Worm (Caenorhabditis elegans) whole organism, L1 larva: ENCODE data around the gene tomm-70.

Experiments
- C16A3.4 ChIP-seq: fragments of 150-350 bp; optimal IDR thresholded peaks from 2 replicates; lab custom pipeline; 2014; ENCODE audit warnings: missing biosample characterization, missing genetic modification characterization
- C34B4.2 ChIP-seq: sonication (generic microtip); optimal IDR thresholded peaks from 2 replicates; lab custom pipeline; 2017; ENCODE audit warnings: mild to moderate bottlenecking, missing genetic modification characterization, missing compliant biosample characterization
- aly-2 ChIP-seq: fragments of 150-350 bp; optimal IDR thresholded peaks from 2 replicates; lab custom pipeline; 2014; ENCODE audit warnings: missing biosample characterization, missing genetic modification characterization
- ceh-63 ChIP-seq: fragments of 200-800 bp; sonication (Bioruptor generic); optimal IDR thresholded peaks from 2 replicates; lab custom pipeline; 2018; ENCODE audit warnings: mild to moderate bottlenecking, missing genetic modification characterization, missing compliant biosample characterization
- ceh-8 ChIP-seq: fragments of 200-800 bp; sonication (Bioruptor generic); optimal IDR thresholded peaks from 2 replicates; lab custom pipeline; 2018; ENCODE audit warnings: mild to moderate bottlenecking, missing genetic modification characterization, moderate library complexity, missing compliant biosample characterization
- ceh-82 ChIP-seq, 3 experiments: fragments of 150-350 bp in 1 of 3; sonication (generic microtip) in 2 of 3; optimal IDR thresholded peaks; 2 replicates each; lab custom pipeline; 2014 to 2017; ENCODE audit warnings: missing biosample characterization in 3 of 3, missing genetic modification characterization in 3 of 3
- ceh-88 ChIP-seq: fragments of 200-800 bp; sonication (Bioruptor generic); IDR thresholded peaks from 2 replicates; pipeline ENCODE4 v1.3.6; 2022; ENCODE audit warnings: missing genetic modification characterization, missing compliant biosample characterization
- ces-1 ChIP-seq: fragments of 150-350 bp; optimal IDR thresholded peaks from 2 replicates; lab custom pipeline; 2014; ENCODE audit warnings: missing biosample characterization, missing genetic modification reagents, missing genetic modification characterization
- dpl-1 ChIP-seq, 3 experiments: fragments of 150-350 bp in 2 of 3; sonication (generic microtip) in 1 of 3; optimal IDR thresholded peaks; 2 replicates each; lab custom pipeline; 2014 to 2017; ENCODE audit warnings: missing biosample characterization in 3 of 3, missing genetic modification characterization in 3 of 3, missing genetic modification reagents in 3 of 3
- dsc-1 ChIP-seq: sonication (generic microtip); optimal IDR thresholded peaks from 2 replicates; lab custom pipeline; 2016; ENCODE audit warnings: mild to moderate bottlenecking, missing genetic modification characterization, missing compliant biosample characterization
- efl-1 ChIP-seq, 4 experiments: fragments of 150-350 bp; optimal IDR thresholded peaks in 3 of 4; peaks in 1 of 4; 1 replicate in 1 of 4; 2 replicates in 3 of 4; lab custom pipeline; 2014; ENCODE audit warnings: missing biosample characterization in 2 of 4, missing genetic modification characterization in 2 of 4, missing genetic modification reagents in 2 of 4
- ets-5 ChIP-seq: fragments of 200-800 bp; sonication (Bioruptor generic); IDR thresholded peaks from 2 replicates; pipeline ENCODE4 v1.3.6; 2022; ENCODE audit warnings: missing genetic modification characterization, missing compliant biosample characterization
- fkh-4 ChIP-seq: sonication (generic microtip); optimal IDR thresholded peaks from 2 replicates; lab custom pipeline; 2016; ENCODE audit warnings: missing compliant biosample characterization, missing genetic modification characterization, borderline replicate concordance
- grh-1 ChIP-seq: fragments of 200-800 bp; sonication (Bioruptor generic); IDR thresholded peaks from 2 replicates; pipeline ENCODE4 v1.3.6; 2022; ENCODE audit warnings: missing genetic modification reagents, missing genetic modification characterization, missing compliant biosample characterization
- hlh-17 ChIP-seq: fragments of 200-800 bp; sonication (Bioruptor generic); optimal IDR thresholded peaks from 2 replicates; lab custom pipeline; 2018; ENCODE audit warnings: missing genetic modification characterization, mild to moderate bottlenecking, missing compliant biosample characterization, moderate library complexity, borderline replicate concordance
- hlh-4 ChIP-seq: sonication (generic microtip); optimal IDR thresholded peaks from 2 replicates; lab custom pipeline; 2016; ENCODE audit warnings: mild to moderate bottlenecking, missing genetic modification characterization, missing compliant biosample characterization
- irx-1 ChIP-seq: sonication (generic microtip); optimal IDR thresholded peaks from 2 replicates; lab custom pipeline; 2016; ENCODE audit warnings: missing genetic modification characterization, missing compliant biosample characterization
- isw-1 ChIP-seq: fragments of 200-800 bp; sonication (Bioruptor generic); IDR thresholded peaks from 2 replicates; pipeline ENCODE4 v1.3.6; 2022; ENCODE audit warnings: missing genetic modification characterization, missing compliant biosample characterization
- jun-1 ChIP-seq: fragments of 150-350 bp; optimal IDR thresholded peaks from 2 replicates; lab custom pipeline; 2014; ENCODE audit warnings: missing biosample characterization, missing genetic modification reagents, missing genetic modification characterization
- lin-13 ChIP-seq: fragments of 150-350 bp; optimal IDR thresholded peaks from 2 replicates; lab custom pipeline; 2014; ENCODE audit warnings: missing biosample characterization, missing genetic modification reagents, missing genetic modification characterization
- lin-15B ChIP-seq: fragments of 150-350 bp; sonication (generic microtip); optimal IDR thresholded peaks from 3 replicates; lab custom pipeline; 2014; ENCODE audit warnings: missing biosample characterization, missing genetic modification characterization
- lin-39 ChIP-seq: fragments of 150-350 bp; optimal IDR thresholded peaks from 2 replicates; lab custom pipeline; 2014; ENCODE audit warnings: missing biosample characterization, missing genetic modification reagents, missing genetic modification characterization
- lir-3 ChIP-seq: sonication (generic microtip); optimal IDR thresholded peaks from 2 replicates; lab custom pipeline; 2016; ENCODE audit warnings: mild to moderate bottlenecking, missing genetic modification characterization, moderate library complexity, missing compliant biosample characterization; ENCODE audit not compliant: poor library complexity
- lsy-2 ChIP-seq, 2 experiments: fragments of 150-350 bp; optimal IDR thresholded peaks; 2 replicates each; lab custom pipeline; 2014; ENCODE audit warnings: missing biosample characterization in 2 of 2, missing genetic modification characterization in 2 of 2
- mab-9 ChIP-seq: fragments of 200-800 bp; sonication (Bioruptor generic); IDR thresholded peaks from 2 replicates; pipeline ENCODE4 v1.3.6; 2022; ENCODE audit warnings: missing genetic modification reagents, missing genetic modification characterization, missing compliant biosample characterization
- mef-2 ChIP-seq: fragments of 150-350 bp; optimal IDR thresholded peaks from 2 replicates; lab custom pipeline; 2014; ENCODE audit warnings: missing biosample characterization, missing genetic modification characterization
- nhr-20 ChIP-seq: sonication (generic microtip); optimal IDR thresholded peaks from 2 replicates; lab custom pipeline; 2016; ENCODE audit warnings: mild to moderate bottlenecking, missing genetic modification characterization, missing compliant biosample characterization
- nhr-237 ChIP-seq: fragments of 150-350 bp; optimal IDR thresholded peaks from 2 replicates; lab custom pipeline; 2014; ENCODE audit warnings: missing biosample characterization, missing genetic modification characterization
- nhr-28 ChIP-seq: fragments of 150-350 bp; optimal IDR thresholded peaks from 2 replicates; lab custom pipeline; 2014; ENCODE audit warnings: missing biosample characterization, missing genetic modification characterization
- nhr-47 ChIP-seq: sonication (generic microtip); optimal IDR thresholded peaks from 2 replicates; lab custom pipeline; 2016; ENCODE audit warnings: mild to moderate bottlenecking, missing genetic modification characterization, moderate library complexity, missing compliant biosample characterization
- nhr-71 ChIP-seq: sonication (generic microtip); optimal IDR thresholded peaks from 2 replicates; lab custom pipeline; 2016; ENCODE audit warnings: mild to moderate bottlenecking, missing genetic modification characterization, moderate library complexity, missing compliant biosample characterization
- nhr-76 ChIP-seq: sonication (generic microtip); optimal IDR thresholded peaks from 2 replicates; lab custom pipeline; 2017; ENCODE audit warnings: missing biosample characterization, missing genetic modification characterization
- nhr-77 ChIP-seq: fragments of 150-350 bp; optimal IDR thresholded peaks from 2 replicates; lab custom pipeline; 2014; ENCODE audit warnings: missing biosample characterization, missing genetic modification characterization
- nhr-84 ChIP-seq: sonication (generic microtip); optimal IDR thresholded peaks from 2 replicates; lab custom pipeline; 2017; ENCODE audit warnings: missing biosample characterization, missing genetic modification characterization
- nhr-85 ChIP-seq: sonication (generic microtip); peaks from one replicate; lab custom pipeline; 2016; ENCODE audit warnings: missing genetic modification characterization, inconsistent platforms, missing compliant biosample characterization
- pag-3 ChIP-seq: sonication (generic microtip); optimal IDR thresholded peaks from 2 replicates; lab custom pipeline; 2017; ENCODE audit warnings: missing genetic modification characterization, mild to moderate bottlenecking, missing compliant biosample characterization, antibody characterized with exemption, borderline replicate concordance; ENCODE audit not compliant: insufficient read depth
- pqm-1 ChIP-seq: sonication (generic microtip); optimal IDR thresholded peaks from 3 replicates; lab custom pipeline; 2017; ENCODE audit warnings: missing biosample characterization, missing genetic modification characterization
- rnt-1 ChIP-seq: sonication (generic microtip); optimal IDR thresholded peaks from 2 replicates; lab custom pipeline; 2016; ENCODE audit warnings: mild to moderate bottlenecking, missing genetic modification characterization, moderate library complexity, missing compliant biosample characterization
- skn-1 ChIP-seq: fragments of 150-350 bp; optimal IDR thresholded peaks from 2 replicates; lab custom pipeline; 2014; ENCODE audit warnings: missing biosample characterization, missing genetic modification characterization
- snpc-4 ChIP-seq: fragments of 150-350 bp; optimal IDR thresholded peaks from 2 replicates; lab custom pipeline; 2014; ENCODE audit warnings: missing biosample characterization, missing genetic modification characterization
- snu-23 ChIP-seq: sonication (generic microtip); optimal IDR thresholded peaks from 2 replicates; lab custom pipeline; 2016; ENCODE audit warnings: missing genetic modification characterization, missing compliant biosample characterization
- sox-4 ChIP-seq: sonication (generic microtip); optimal IDR thresholded peaks from 2 replicates; lab custom pipeline; 2016; ENCODE audit warnings: missing genetic modification characterization, missing compliant biosample characterization
- sptf-1 ChIP-seq: fragments of 150-350 bp; optimal IDR thresholded peaks from 2 replicates; lab custom pipeline; 2014; ENCODE audit warnings: missing biosample characterization, missing genetic modification characterization
- tlp-1 ChIP-seq: fragments of 150-350 bp; optimal IDR thresholded peaks from 2 replicates; lab custom pipeline; 2014; ENCODE audit warnings: missing biosample characterization, missing genetic modification characterization
- unc-30 ChIP-seq: sonication (generic microtip); optimal IDR thresholded peaks from 2 replicates; lab custom pipeline; 2017; ENCODE audit warnings: missing biosample characterization, missing genetic modification characterization
- unc-62 ChIP-seq: fragments of 150-350 bp; optimal IDR thresholded peaks from 2 replicates; lab custom pipeline; 2014; ENCODE audit warnings: missing biosample characterization, missing genetic modification reagents, missing genetic modification characterization
- unc-86 ChIP-seq: sonication (generic microtip); optimal IDR thresholded peaks from 2 replicates; lab custom pipeline; 2016; ENCODE audit warnings: missing genetic modification characterization, missing compliant biosample characterization
- unc-98 ChIP-seq: fragments of 200-800 bp; sonication (Bioruptor generic); IDR thresholded peaks from 2 replicates; pipeline ENCODE4 v1.3.6; 2022; ENCODE audit warnings: missing genetic modification characterization, missing compliant biosample characterization
- xbp-1 ChIP-seq: sonication (generic microtip); optimal IDR thresholded peaks from 2 replicates; lab custom pipeline; 2016; ENCODE audit warnings: missing genetic modification characterization, missing compliant biosample characterization
- zag-1 ChIP-seq: fragments of 150-350 bp; optimal IDR thresholded peaks from 2 replicates; lab custom pipeline; 2014; ENCODE audit warnings: missing biosample characterization, missing genetic modification characterization
- zip-4 ChIP-seq: fragments of 200-800 bp; sonication (Bioruptor generic); optimal IDR thresholded peaks from 2 replicates; lab custom pipeline; 2018; ENCODE audit warnings: mild to moderate bottlenecking, missing genetic modification characterization, moderate library complexity, missing compliant biosample characterization
- ztf-11 ChIP-seq, 2 experiments: sonication (generic microtip); optimal IDR thresholded peaks; 2 replicates each; lab custom pipeline; 2016 to 2017; ENCODE audit warnings: missing genetic modification characterization in 2 of 2, missing biosample characterization in 1 of 2, missing compliant biosample characterization in 1 of 2
- ztf-4 ChIP-seq: fragments of 150-350 bp; optimal IDR thresholded peaks from 2 replicates; lab custom pipeline; 2014; ENCODE audit warnings: missing biosample characterization, missing genetic modification characterization

tomm-70 gene

DNA sequence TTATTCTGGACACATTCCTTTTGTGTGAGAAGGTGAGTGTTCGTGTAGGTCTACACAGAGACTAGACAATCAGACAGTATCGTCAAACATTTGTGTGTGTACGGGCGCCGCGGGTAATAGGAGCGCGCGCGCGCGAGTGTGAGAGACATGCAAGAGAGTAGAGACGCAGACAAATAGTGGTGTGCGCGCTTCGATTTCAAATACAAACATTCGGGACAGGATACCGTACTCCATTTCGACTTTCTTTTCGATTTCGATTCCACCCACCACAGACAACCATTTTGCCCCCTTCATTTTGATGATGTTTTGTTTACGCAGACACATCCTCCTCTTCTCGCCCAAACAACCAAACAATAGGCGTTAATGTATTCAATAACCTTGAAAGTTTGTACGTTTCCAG is 40.2 kb upstream of the tomm-70 start (continued):
- no peak for TF ChIP-seq unc-98 (GFP tag; lab: Robert Waterston, UW)
- TF ChIP-seq dpl-1 (GFP tag; optimal IDR thresholded peaks at IDR 0.05; lab: Kevin White, UChicago) = peak; percentile 52 to 63 (median 61)
- TF ChIP-seq xbp-1 = peak; percentile 51
- TF ChIP-seq efl-1 (optimal IDR thresholded peaks at IDR 0.05; lab: Kevin White, UChicago) = peak; percentile 51 to 64
- peak in 1 of 2 experiments; percentile 3 for TF ChIP-seq efl-1 (GFP tag; optimal IDR thresholded peaks at IDR 0.05 in 1 of 2; lab: Kevin White, UChicago)
- TF ChIP-seq nhr-85 (tag; lab: Kevin White, UChicago) = peak; percentile 95
- TF ChIP-seq C16A3.4 (tag; lab: Kevin White, UChicago) = peak; percentile 41
- no peak for TF ChIP-seq nhr-76 (tag; lab: Kevin White, UChicago)
- peak; percentile 26 to 76 (median 54) for TF ChIP-seq ceh-82 (tag; optimal IDR thresholded peaks at IDR 0.05; lab: Kevin White, UChicago)
- TF ChIP-seq sox-4 = no peak
- no peak for TF ChIP-seq zag-1 (tag; lab: Kevin White, UChicago)
- peak; percentile 81 for TF ChIP-seq nhr-71
- no peak for TF ChIP-seq lir-3
- TF ChIP-seq fkh-4 (tag; lab: Kevin White, UChicago) = no peak
- peak; percentile 57 for TF ChIP-seq lin-13 (GFP tag; lab: Kevin White, UChicago)
- peak; percentile 29 for TF ChIP-seq ceh-8 (GFP tag; lab: Kevin White, UChicago)
- no peak for TF ChIP-seq pqm-1 (tag; lab: Kevin White, UChicago)
- TF ChIP-seq mef-2 (tag; lab: Kevin White, UChicago) = no peak
- peak; percentile 69 for TF ChIP-seq jun-1 (tag; lab: Kevin White, UChicago)
- no peak for TF ChIP-seq lin-39 (tag; lab: Kevin White, UChicago)
- peak; percentile 51 for TF ChIP-seq nhr-47 (tag; lab: Kevin White, UChicago)
- TF ChIP-seq sptf-1 (tag; lab: Kevin White, UChicago) = no peak
- TF ChIP-seq hlh-17 (GFP tag; lab: Kevin White, UChicago) = no peak
- peak; percentile 17 for TF ChIP-seq snpc-4 (tag; lab: Kevin White, UChicago)
- TF ChIP-seq unc-62 (GFP tag; lab: Kevin White, UChicago) = no peak
- TF ChIP-seq hlh-4 (tag; lab: Kevin White, UChicago) = no peak
- TF ChIP-seq unc-30 = no peak
- TF ChIP-seq nhr-84 (tag; lab: Kevin White, UChicago) = no peak
- TF ChIP-seq ztf-11 (tag; optimal IDR thresholded peaks at IDR 0.05; lab: Kevin White, UChicago) = no peak
- peak; percentile 49 for TF ChIP-seq irx-1 (tag; lab: Kevin White, UChicago)
- peak; percentile 81 for TF ChIP-seq snu-23 (GFP tag; lab: Kevin White, UChicago)
- peak; percentile 31 for TF ChIP-seq ztf-4 (tag; lab: Kevin White, UChicago)
- no peak for TF ChIP-seq mab-9 (GFP tag; lab: Robert Waterston, UW)
- peak; percentile 84 for TF ChIP-seq skn-1 (tag; lab: Kevin White, UChicago)
- TF ChIP-seq nhr-28 (tag; lab: Kevin White, UChicago) = no peak
- no peak for TF ChIP-seq ceh-63
- peak; percentile 63 to 88 for TF ChIP-seq lsy-2 (tag; optimal IDR thresholded peaks at IDR 0.05; lab: Kevin White, UChicago)
- TF ChIP-seq nhr-77 (tag; lab: Kevin White, UChicago) = peak; percentile 81
- TF ChIP-seq ets-5 (GFP tag; lab: Robert Waterston, UW) = no peak
- TF ChIP-seq ceh-88 (GFP tag; lab: Robert Waterston, UW) = peak; percentile 49; the same call in 1 of the 2 replicates
- TF ChIP-seq nhr-20 (tag; lab: Kevin White, UChicago) = peak; percentile 87
- TF ChIP-seq ces-1 (GFP tag; lab: Kevin White, UChicago) = no peak
- TF ChIP-seq rnt-1 = peak; percentile 38
- TF ChIP-seq isw-1 (GFP tag; lab: Robert Waterston, UW) = no peak
- TF ChIP-seq nhr-237 (tag; lab: Kevin White, UChicago) = peak; percentile 68
- TF ChIP-seq grh-1 (GFP tag; lab: Robert Waterston, UW) = peak; percentile 73
- no peak for TF ChIP-seq unc-86 (tag; lab: Kevin White, UChicago)
- TF ChIP-seq pag-3 (tag; lab: Kevin White, UChicago) = no peak
- no peak for TF ChIP-seq C34B4.2 (tag; lab: Kevin White, UChicago)
- no peak for TF ChIP-seq aly-2
- no peak for TF ChIP-seq dsc-1 (tag; lab: Kevin White, UChicago)
- no peak for TF ChIP-seq zip-4
- no peak for TF ChIP-seq lin-15B (tag; lab: Kevin White, UChicago)
- no peak for TF ChIP-seq tlp-1 (tag; lab: Kevin White, UChicago)
